Worm (Caenorhabditis elegans): ENCODE measurements around the gene F56D6.19.

ce11 chrIV:3921898-3922297, 7.3 kb downstream of the F56D6.19 start, which contains the start of gene clec-67:
- TF ChIP-seq hmbx-1 (tag; optimal IDR thresholded peaks at IDR 0.05) (no peak), ama-1 (optimal IDR thresholded peaks at IDR 0.05) (no peak), pes-1 (GFP tag; IDR thresholded peaks at IDR 0.05) (no peak), flt-1 (GFP tag; IDR thresholded peaks at IDR 0.05) (no peak), ceh-13 (GFP tag; optimal IDR thresholded peaks at IDR 0.05) (no peak), F13C5.2 (tag; optimal IDR thresholded peaks at IDR 0.05) (no peak), sea-1 (GFP tag; conservative IDR thresholded peaks at IDR 0.05) (no peak), tbx-37 (GFP tag; conservative IDR thresholded peaks at IDR 0.05) (no peak), ceh-36 (tag; optimal IDR thresholded peaks at IDR 0.05) (no peak), hmg-4 (GFP tag; optimal IDR thresholded peaks at IDR 0.05) (no peak)
